Fruit fly (Drosophila melanogaster): Measurements from ENCODE around the gene CG13795.

Gene CG13795

dm6 chr2L:7726268-7726997 lies at the start of gene CG13795:
TSS of gene CG13795 (minus strand) at chr2L:7726298.
- TF ChIP-seq Dfd (GFP tag; optimal IDR thresholded peaks at IDR 0.05) (no peak), brk (GFP tag; optimal IDR thresholded peaks at IDR 0.05) (no peak), br (GFP tag; optimal IDR thresholded peaks at IDR 0.05) (peak; percentile 28), sage (GFP tag; optimal IDR thresholded peaks at IDR 0.05) (no peak), Jra (GFP tag; optimal IDR thresholded peaks at IDR 0.05) (no peak), rgr (GFP tag; optimal IDR thresholded peaks at IDR 0.05) (peak; percentile 48), fru (GFP tag; optimal IDR thresholded peaks at IDR 0.05) (peak; percentile 43), CG32264 (GFP tag; optimal IDR thresholded peaks at IDR 0.05) (no peak), woc (GFP tag; optimal IDR thresholded peaks at IDR 0.05) (no peak), Rel (GFP tag; optimal IDR thresholded peaks at IDR 0.05) (no peak), Rel (tag; optimal IDR thresholded peaks at IDR 0.05) (peak; percentile 95), sv (GFP tag; optimal IDR thresholded peaks at IDR 0.05) (no peak), CG9705 (GFP tag; optimal IDR thresholded peaks at IDR 0.05) (no peak), ey (GFP tag; optimal IDR thresholded peaks at IDR 0.05) (peak; percentile 24), Myc (optimal IDR thresholded peaks at IDR 0.05) (no peak), psq (GFP tag; optimal IDR thresholded peaks at IDR 0.05) (no peak), h (GFP tag; optimal IDR thresholded peaks at IDR 0.05) (peak; percentile 28), Dif (GFP tag; optimal IDR thresholded peaks at IDR 0.05; ENCODE audit: partially characterized antibody) (no peak)

dm6 chr2L:7775260-7775659 lies 49.2 kb upstream of the CG13795 start:
- TF ChIP-seq brk (GFP tag; optimal IDR thresholded peaks at IDR 0.05), result no peak
- TF ChIP-seq Dfd (GFP tag; optimal IDR thresholded peaks at IDR 0.05), result no peak
- TF ChIP-seq GATAd (GFP tag; optimal IDR thresholded peaks at IDR 0.05), result no peak
- TF ChIP-seq ey (GFP tag; optimal IDR thresholded peaks at IDR 0.05), result no peak
- no peak for TF ChIP-seq dmrt93B (GFP tag; optimal IDR thresholded peaks at IDR 0.05)
- no peak for TF ChIP-seq br (GFP tag; optimal IDR thresholded peaks at IDR 0.05)
- no peak for TF ChIP-seq Hr78 (GFP tag; optimal IDR thresholded peaks at IDR 0.05)
- no peak for TF ChIP-seq pan (optimal IDR thresholded peaks at IDR 0.05)
- TF ChIP-seq psq (GFP tag; optimal IDR thresholded peaks at IDR 0.05), result no peak
- no peak for TF ChIP-seq Vsx2 (GFP tag; optimal IDR thresholded peaks at IDR 0.05; ENCODE audit: partially characterized antibody)
- TF ChIP-seq dl (GFP tag; optimal IDR thresholded peaks at IDR 0.05; ENCODE audit: insufficient read depth in 1 of 2, partially characterized antibody in 2 of 2), result no peak
- TF ChIP-seq sv (GFP tag; optimal IDR thresholded peaks at IDR 0.05), result no peak
- no peak for TF ChIP-seq woc (GFP tag; optimal IDR thresholded peaks at IDR 0.05)
- TF ChIP-seq CG9705 (GFP tag; optimal IDR thresholded peaks at IDR 0.05), result no peak
- TF ChIP-seq Hnf4 (GFP tag; optimal IDR thresholded peaks at IDR 0.05), result no peak
- TF ChIP-seq dsf (GFP tag; optimal IDR thresholded peaks at IDR 0.05; ENCODE audit: borderline replicate concordance), result no peak
- TF ChIP-seq tai (GFP tag; optimal IDR thresholded peaks at IDR 0.05), result no peak

- TF ChIP-seq tai (GFP tag; optimal IDR thresholded peaks at IDR 0.05) (no peak), Rel (GFP tag; optimal IDR thresholded peaks at IDR 0.05) (no peak), Rel (tag; optimal IDR thresholded peaks at IDR 0.05) (no peak), brk (GFP tag; optimal IDR thresholded peaks at IDR 0.05) (no peak), fru (GFP tag; optimal IDR thresholded peaks at IDR 0.05) (no peak), Myc (optimal IDR thresholded peaks at IDR 0.05) (no peak), Vsx2 (GFP tag; optimal IDR thresholded peaks at IDR 0.05; ENCODE audit: partially characterized antibody) (no peak)
These were observed 45.8 kb upstream of the CG13795 start for dm6 chr2L:7771891-7772290.

- TF ChIP-seq tai (GFP tag; optimal IDR thresholded peaks at IDR 0.05), result no peak
- TF ChIP-seq Rel (GFP tag; optimal IDR thresholded peaks at IDR 0.05), result no peak
- TF ChIP-seq Rel (tag; optimal IDR thresholded peaks at IDR 0.05), result no peak
- TF ChIP-seq N (GFP tag; optimal IDR thresholded peaks at IDR 0.05), result no peak
- TF ChIP-seq Hnf4 (GFP tag; optimal IDR thresholded peaks at IDR 0.05), result no peak
- TF ChIP-seq usp (GFP tag; optimal IDR thresholded peaks at IDR 0.05), result no peak
- TF ChIP-seq br (GFP tag; optimal IDR thresholded peaks at IDR 0.05), result no peak
These were observed 41.2 kb upstream of the CG13795 start, which contains the start of gene CG7191 for dm6 chr2L:7767328-7767727. TSS of gene CG7191 (plus strand) at chr2L:7767628.

DNA sequence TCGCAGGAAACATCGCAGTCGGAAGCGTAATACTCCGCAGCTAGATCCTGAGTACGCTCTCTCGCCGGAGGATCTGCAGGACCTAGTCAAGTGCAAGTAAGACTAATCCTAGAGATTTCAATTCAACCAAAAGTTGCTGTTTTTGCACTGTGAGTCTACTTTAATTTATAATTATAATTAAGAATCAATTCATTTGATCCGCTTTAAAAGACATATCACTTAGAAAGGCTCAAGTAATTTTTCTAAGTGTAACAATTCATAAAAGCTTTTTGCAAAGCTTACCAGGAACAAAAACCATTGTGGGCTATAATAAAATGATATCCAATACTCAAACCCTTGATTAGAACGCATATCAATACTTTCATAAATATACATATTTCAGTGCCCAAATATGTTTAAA lies 30.7 kb upstream of the CG13795 start:
- no peak for TF ChIP-seq brk (GFP tag; optimal IDR thresholded peaks at IDR 0.05)
- TF ChIP-seq Abd-B (GFP tag; optimal IDR thresholded peaks at IDR 0.05), result no peak
- TF ChIP-seq usp (GFP tag; optimal IDR thresholded peaks at IDR 0.05), result no peak
- TF ChIP-seq CG32264 (GFP tag; optimal IDR thresholded peaks at IDR 0.05), result no peak
- no peak for TF ChIP-seq HLH106 (tag; optimal IDR thresholded peaks at IDR 0.05)
- TF ChIP-seq Vsx2 (GFP tag; optimal IDR thresholded peaks at IDR 0.05; ENCODE audit: partially characterized antibody), result no peak
- no peak for TF ChIP-seq Rel (GFP tag; optimal IDR thresholded peaks at IDR 0.05)
- no peak for TF ChIP-seq Rel (tag; optimal IDR thresholded peaks at IDR 0.05)
- no peak for TF ChIP-seq Myc (optimal IDR thresholded peaks at IDR 0.05)
- no peak for TF ChIP-seq dsf (GFP tag; optimal IDR thresholded peaks at IDR 0.05; ENCODE audit: borderline replicate concordance)
- TF ChIP-seq sv (GFP tag; optimal IDR thresholded peaks at IDR 0.05), result no peak
- no peak for TF ChIP-seq CG9705 (GFP tag; optimal IDR thresholded peaks at IDR 0.05)
- TF ChIP-seq lola (GFP tag; optimal IDR thresholded peaks at IDR 0.05), result no peak
- no peak for TF ChIP-seq psq (GFP tag; optimal IDR thresholded peaks at IDR 0.05)
- no peak for TF ChIP-seq tai (GFP tag; optimal IDR thresholded peaks at IDR 0.05)
- no peak for TF ChIP-seq Sp1 (GFP tag; optimal IDR thresholded peaks at IDR 0.05)
- TF ChIP-seq N (GFP tag; optimal IDR thresholded peaks at IDR 0.05), result no peak
- TF ChIP-seq woc (GFP tag; optimal IDR thresholded peaks at IDR 0.05), result no peak
- TF ChIP-seq Mio (GFP tag; optimal IDR thresholded peaks at IDR 0.05), result no peak

All from whole organism, wandering third instar larva.